Worm (Caenorhabditis elegans) whole organism, L1 larva: Measurements from ENCODE around the gene math-4.

Source experiments
- efl-1 ChIP-seq, 4 experiments: fragments of 150-350 bp; optimal IDR thresholded peaks in 3 of 4; peaks in 1 of 4; 1 replicate in 1 of 4; 2 replicates in 3 of 4; lab custom pipeline; 2014; ENCODE audit warnings: missing biosample characterization in 2 of 4, missing genetic modification characterization in 2 of 4, missing genetic modification reagents in 2 of 4
- efl-3 ChIP-seq: fragments of 200-800 bp; sonication (Bioruptor generic); optimal IDR thresholded peaks from 2 replicates; lab custom pipeline; 2018; ENCODE audit warnings: mild to moderate bottlenecking, missing genetic modification characterization, missing compliant biosample characterization
- fos-1 ChIP-seq: fragments of 150-350 bp; optimal IDR thresholded peaks from 2 replicates; lab custom pipeline; 2014; ENCODE audit warnings: missing biosample characterization, missing genetic modification characterization
- nhr-12 ChIP-seq: sonication (generic microtip); optimal IDR thresholded peaks from 2 replicates; lab custom pipeline; 2017; ENCODE audit warnings: missing biosample characterization, missing genetic modification characterization
- nhr-237 ChIP-seq: fragments of 150-350 bp; optimal IDR thresholded peaks from 2 replicates; lab custom pipeline; 2014; ENCODE audit warnings: missing biosample characterization, missing genetic modification characterization
- nhr-90 ChIP-seq: sonication (generic microtip); optimal IDR thresholded peaks from 2 replicates; lab custom pipeline; 2016; ENCODE audit warnings: mild to moderate bottlenecking, missing genetic modification characterization, missing compliant biosample characterization; ENCODE audit not compliant: poor library complexity
- sptf-1 ChIP-seq: fragments of 150-350 bp; optimal IDR thresholded peaks from 2 replicates; lab custom pipeline; 2014; ENCODE audit warnings: missing biosample characterization, missing genetic modification characterization

ce11 chrII:1736353-1736752 lies 46.0 kb downstream of the math-4 start, which contains the start of gene ceh-83:
- TF ChIP-seq efl-3 (no peak), nhr-90 (tag; lab: Kevin White, UChicago) (no peak), nhr-237 (tag; lab: Kevin White, UChicago) (no peak), sptf-1 (tag; lab: Kevin White, UChicago) (no peak), nhr-12 (tag; lab: Kevin White, UChicago) (no peak), efl-1 (optimal IDR thresholded peaks at IDR 0.05; lab: Kevin White, UChicago) (peak; percentile 57 to 68), efl-1 (GFP tag; optimal IDR thresholded peaks at IDR 0.05 in 1 of 2; lab: Kevin White, UChicago) (peak; percentile 36 to 94), fos-1 (no peak)
